Worm (Caenorhabditis elegans): ENCODE results near the gene cest-3.
A peak's percentile ranks its signal among the peaks of the same experiment; 100 is the strongest.

Gene cest-3

DNA sequence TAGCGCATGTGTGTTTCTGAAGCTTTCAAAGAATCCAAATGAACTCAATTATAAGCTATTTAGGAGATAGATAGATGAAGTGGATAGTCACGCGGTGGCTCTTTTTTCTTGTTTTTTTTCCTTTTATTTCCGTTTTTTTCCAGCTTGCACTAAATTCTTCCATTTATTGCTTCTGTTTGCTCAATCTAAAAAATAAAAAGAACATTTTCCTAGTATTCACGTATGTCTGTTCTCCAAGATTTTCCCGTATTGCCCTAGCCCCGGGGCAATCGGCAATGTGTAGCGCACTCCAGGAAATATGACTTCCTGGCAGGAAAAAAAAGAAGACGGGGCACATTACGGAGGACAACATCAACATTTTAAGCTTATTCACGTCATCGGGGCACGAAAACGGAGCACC is 39.6 kb upstream of the cest-3 start:
- TF ChIP-seq unc-39 (tag; optimal IDR thresholded peaks at IDR 0.05) (no peak), skn-1 (tag; optimal IDR thresholded peaks at IDR 0.05) (no peak), egl-5 (tag; optimal IDR thresholded peaks at IDR 0.05) (peak; percentile 17), mml-1 (tag; optimal IDR thresholded peaks at IDR 0.05) (no peak), nhr-11 (tag; optimal IDR thresholded peaks at IDR 0.05) (peak; percentile 39), pha-4 (tag; optimal IDR thresholded peaks at IDR 0.05) (no peak), nhr-67 (tag; optimal IDR thresholded peaks at IDR 0.05) (no peak), fos-1 (tag; optimal IDR thresholded peaks at IDR 0.05) (no peak), ceh-28 (tag; optimal IDR thresholded peaks at IDR 0.05) (no peak), lin-15B (tag; optimal IDR thresholded peaks at IDR 0.05) (no peak), fkh-2 (tag; optimal IDR thresholded peaks at IDR 0.05) (no peak), zag-1 (tag; optimal IDR thresholded peaks at IDR 0.05) (no peak), hmg-11 (tag; optimal IDR thresholded peaks at IDR 0.05) (no peak)

DNA sequence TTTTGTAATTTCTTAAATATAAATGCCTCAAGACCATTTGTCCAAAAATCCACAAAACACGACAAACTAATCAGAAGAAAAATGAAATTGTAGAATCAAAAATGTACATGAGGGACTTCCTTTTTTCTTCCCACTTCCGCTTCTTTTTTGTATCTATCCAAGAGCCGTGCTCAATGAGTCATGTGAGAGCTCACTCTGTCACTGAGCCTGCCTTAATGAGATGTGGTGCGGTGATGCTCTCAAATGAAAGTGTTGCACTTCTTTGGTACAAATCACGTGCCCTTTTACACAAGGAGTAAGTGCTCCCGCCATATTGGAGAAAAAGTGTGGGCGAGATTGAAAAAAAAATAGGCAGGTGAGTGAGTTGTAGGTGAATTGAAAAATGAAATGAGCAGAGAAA is 37.1 kb upstream of the cest-3 start:
- TF ChIP-seq lsy-12 (tag; optimal IDR thresholded peaks at IDR 0.05), result no peak
- TF ChIP-seq lin-39 (tag; optimal IDR thresholded peaks at IDR 0.05), result peak; percentile 45

DNA sequence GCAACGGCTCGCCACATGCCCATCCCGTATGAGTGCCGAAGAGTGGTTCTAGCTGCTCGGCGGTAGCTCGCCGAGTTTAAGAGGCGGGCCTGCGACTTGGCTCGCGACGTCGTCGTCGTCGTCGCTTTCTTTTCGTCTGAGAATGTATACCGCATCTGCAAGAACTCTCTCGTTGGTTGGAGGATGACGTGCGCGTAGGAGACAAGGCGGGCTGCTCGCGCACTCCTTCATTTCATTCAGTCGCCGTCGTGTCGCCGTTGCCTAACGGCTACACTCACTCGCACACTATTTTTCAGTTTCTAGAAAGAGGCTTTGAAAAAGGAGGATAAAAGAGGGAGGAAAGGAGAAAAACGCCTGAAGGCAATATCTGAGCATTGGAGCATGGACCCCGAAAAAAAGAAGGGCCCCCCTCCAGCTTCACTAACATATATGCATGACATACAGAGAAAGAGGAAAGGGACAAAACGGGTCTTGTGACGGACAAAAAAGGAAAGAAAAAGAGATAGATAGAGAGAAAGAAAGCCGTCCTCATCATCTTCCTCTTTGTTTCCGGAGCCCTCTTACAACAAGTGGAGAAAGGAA is 35.9 kb upstream of the cest-3 start:
- TF ChIP-seq lsy-12 (tag; optimal IDR thresholded peaks at IDR 0.05) (peak; percentile 28), fkh-2 (tag; optimal IDR thresholded peaks at IDR 0.05) (no peak), pqm-1 (tag; optimal IDR thresholded peaks at IDR 0.05) (no peak), nfya-1 (tag; optimal IDR thresholded peaks at IDR 0.05; ENCODE audit: insufficient read depth) (peak; percentile 68), ceh-9 (tag; optimal IDR thresholded peaks at IDR 0.05) (no peak), skn-1 (tag; optimal IDR thresholded peaks at IDR 0.05) (peak; percentile 25), lin-39 (tag; optimal IDR thresholded peaks at IDR 0.05) (peak; percentile 15), hmg-11 (tag; optimal IDR thresholded peaks at IDR 0.05) (peak; percentile 58), egl-27 (tag; optimal IDR thresholded peaks at IDR 0.05) (no peak), unc-62 (GFP tag; optimal IDR thresholded peaks at IDR 0.05) (no peak), eor-1 (tag; optimal IDR thresholded peaks at IDR 0.05) (no peak), ztf-11 (tag; optimal IDR thresholded peaks at IDR 0.05) (peak; percentile 13), nhr-28 (tag; optimal IDR thresholded peaks at IDR 0.05) (no peak), nhr-11 (tag; optimal IDR thresholded peaks at IDR 0.05) (no peak), fkh-10 (GFP tag; optimal IDR thresholded peaks at IDR 0.05) (peak; percentile 98), tbx-2 (tag; optimal IDR thresholded peaks at IDR 0.05) (peak; percentile 48), nhr-23 (tag; optimal IDR thresholded peaks at IDR 0.05) (no peak), ama-1 (optimal IDR thresholded peaks at IDR 0.05) (no peak)

DNA sequence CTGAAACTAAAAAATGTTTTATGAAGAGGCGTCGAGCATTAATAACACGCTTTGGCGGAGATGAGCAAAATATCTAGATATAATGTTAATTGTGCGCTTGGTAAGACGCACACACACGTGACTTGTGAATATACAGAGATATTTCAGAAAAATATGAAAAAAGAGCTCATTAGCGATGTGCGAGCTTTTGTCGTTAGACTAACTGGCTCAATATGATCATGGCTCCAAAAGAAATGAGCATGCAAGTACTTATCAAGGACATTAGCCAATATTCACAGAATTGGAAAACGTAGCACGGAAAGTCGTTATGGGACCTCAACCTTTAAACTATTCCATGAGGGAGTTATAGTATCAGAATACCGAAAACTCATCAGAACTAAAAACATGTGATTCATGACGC is 34.4 kb upstream of the cest-3 start:
- no peak for TF ChIP-seq hmg-11 (tag; optimal IDR thresholded peaks at IDR 0.05)
- TF ChIP-seq nhr-11 (tag; optimal IDR thresholded peaks at IDR 0.05), result peak; percentile 2

DNA sequence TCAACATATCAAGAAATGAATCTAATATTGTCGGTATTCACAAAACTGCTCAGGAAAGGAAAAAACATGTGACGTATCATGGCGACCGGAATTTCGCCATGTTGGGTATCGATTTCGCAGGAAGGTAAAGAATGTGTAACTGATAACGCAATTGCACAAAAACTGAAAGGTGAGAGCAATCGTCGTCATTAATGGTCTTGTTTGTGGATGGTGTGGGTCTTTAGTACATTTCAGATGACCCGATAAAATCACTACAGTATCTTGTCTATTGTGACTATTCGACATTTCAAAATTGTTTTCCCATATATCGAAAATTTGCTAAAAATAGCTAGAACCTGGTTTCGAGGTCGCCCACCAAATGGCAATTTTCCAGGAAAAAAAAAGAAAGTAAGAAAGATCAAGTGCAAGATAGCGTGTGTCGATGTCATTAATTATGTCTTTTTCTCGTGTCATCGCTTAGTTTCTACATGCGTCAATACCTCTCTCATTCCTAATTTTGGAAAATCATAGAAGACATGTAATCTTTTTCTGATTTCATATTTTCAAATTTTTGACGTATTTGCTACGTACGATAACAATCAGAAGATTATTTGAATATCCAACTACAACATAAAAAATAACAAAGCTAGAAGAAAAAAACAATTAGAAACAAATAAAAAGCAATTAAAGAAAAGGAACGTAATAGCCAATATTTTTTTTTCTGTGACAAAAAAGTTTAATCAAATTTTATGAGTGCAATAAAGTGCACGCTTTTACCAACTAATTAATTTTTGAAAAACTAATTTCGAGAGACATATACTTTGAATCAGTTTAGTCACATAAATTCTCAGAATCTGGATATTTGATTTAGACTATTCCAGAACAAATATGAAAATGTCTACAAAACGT is 31.1 kb upstream of the cest-3 start:
- TF ChIP-seq lin-15B (tag; optimal IDR thresholded peaks at IDR 0.05), result no peak
- TF ChIP-seq nhr-11 (tag; optimal IDR thresholded peaks at IDR 0.05), result peak; percentile 57
- peak; percentile 49 for TF ChIP-seq pqm-1 (tag; optimal IDR thresholded peaks at IDR 0.05)
- TF ChIP-seq ceh-9 (tag; optimal IDR thresholded peaks at IDR 0.05), result no peak
- peak; percentile 15 for TF ChIP-seq lin-39 (tag; optimal IDR thresholded peaks at IDR 0.05)
- TF ChIP-seq jun-1 (tag; optimal IDR thresholded peaks at IDR 0.05), result peak; percentile 32
- peak; percentile 65 for TF ChIP-seq elt-2 (tag; optimal IDR thresholded peaks at IDR 0.05)

DNA sequence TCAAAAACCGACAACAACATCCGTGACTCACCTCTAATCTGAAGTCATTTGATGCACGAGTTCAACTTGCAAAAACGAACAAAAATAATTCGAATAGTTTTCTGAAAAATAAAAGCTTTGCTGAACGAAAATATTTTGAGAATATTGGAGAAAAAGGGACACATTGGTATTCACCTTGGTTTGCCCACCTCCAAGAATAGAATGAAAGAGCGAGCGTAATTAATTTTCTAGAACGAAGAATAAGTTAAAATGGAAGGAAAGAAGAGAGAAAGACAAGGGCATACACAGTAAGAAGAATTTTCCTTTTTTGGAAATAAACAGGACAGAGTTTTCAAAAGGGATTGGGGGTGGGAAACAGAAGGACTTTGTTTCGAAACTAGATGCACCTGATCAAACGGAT is 28.6 kb upstream of the cest-3 start, which contains the start of gene cab-1:
TSS of gene cab-1 (minus strand) at position 101 of the 400 bp plus-strand sequence.
- TF ChIP-seq nhr-67 (tag; optimal IDR thresholded peaks at IDR 0.05), result no peak
- TF ChIP-seq ceh-82 (tag; optimal IDR thresholded peaks at IDR 0.05), result no peak
- TF ChIP-seq skn-1 (tag; optimal IDR thresholded peaks at IDR 0.05), result no peak
- TF ChIP-seq aly-2 (tag; optimal IDR thresholded peaks at IDR 0.05), result no peak
- no peak for TF ChIP-seq fkh-2 (tag; optimal IDR thresholded peaks at IDR 0.05)
- no peak for TF ChIP-seq hmg-11 (tag; optimal IDR thresholded peaks at IDR 0.05)
